Worm (Caenorhabditis elegans) whole organism, L4 larva: Measurements from ENCODE around the gene fem-3.

ENCODE experiments used
- D1046.2 ChIP-seq: fragments of 200-800 bp; sonication (Bioruptor generic); IDR thresholded peaks from 2 replicates; pipeline ENCODE4 v1.3.6; 2022; ENCODE audit warnings: missing genetic modification characterization, missing compliant biosample characterization
- F10B5.3 ChIP-seq: sonication (generic microtip); optimal IDR thresholded peaks from 2 replicates; lab custom pipeline; 2016; ENCODE audit warnings: mild to moderate bottlenecking, missing genetic modification characterization, missing compliant biosample characterization
- F26F4.8 ChIP-seq: fragments of 200-800 bp; sonication (Bioruptor generic); conservative IDR thresholded peaks from 2 replicates; pipeline ENCODE4 v1.3.6; 2022; ENCODE audit warnings: missing genetic modification characterization, missing compliant biosample characterization
- F37D6.2 ChIP-seq: sonication (generic microtip); optimal IDR thresholded peaks from 2 replicates; lab custom pipeline; 2016; ENCODE audit warnings: mild to moderate bottlenecking, missing genetic modification characterization, missing compliant biosample characterization
- F44E2.7 ChIP-seq: fragments of 200-800 bp; sonication (Bioruptor generic); IDR thresholded peaks from 2 replicates; pipeline ENCODE4 v2.1.2; 2022; ENCODE audit warnings: missing genetic modification characterization, missing compliant biosample characterization
- Y5F2A.4 ChIP-seq: fragments of 200-800 bp; sonication (Bioruptor generic); optimal IDR thresholded peaks from 2 replicates; lab custom pipeline; 2018; ENCODE audit warnings: mild to moderate bottlenecking, missing genetic modification characterization, missing compliant biosample characterization
- ZK546.5 ChIP-seq, 2 experiments: sonication (generic microtip); optimal IDR thresholded peaks; 2 replicates each; lab custom pipeline; 2017; ENCODE audit warnings: missing biosample characterization in 2 of 2, missing genetic modification characterization in 2 of 2
- aha-1 ChIP-seq: fragments of 150-350 bp; peaks from one replicate; lab custom pipeline; 2014; ENCODE audit warnings: missing biosample characterization, missing genetic modification characterization
- aly-2 ChIP-seq: sonication (generic microtip); optimal IDR thresholded peaks from 2 replicates; lab custom pipeline; 2018; ENCODE audit warnings: missing biosample characterization, missing genetic modification characterization
- ama-1 ChIP-seq: fragments of 150-350 bp; optimal IDR thresholded peaks from 2 replicates; lab custom pipeline; 2014; ENCODE audit warnings: inconsistent platforms, mixed read lengths
- arid-1 ChIP-seq: fragments of 200-800 bp; sonication (Bioruptor generic); conservative IDR thresholded peaks from 2 replicates; pipeline ENCODE4 v1.3.6; 2022; ENCODE audit warnings: missing genetic modification reagents, missing genetic modification characterization, missing compliant biosample characterization
- ceh-44 ChIP-seq: fragments of 200-800 bp; sonication (Bioruptor generic); IDR thresholded peaks from 2 replicates; pipeline ENCODE4 v1.3.6; 2022; ENCODE audit warnings: missing genetic modification reagents, missing genetic modification characterization, missing compliant biosample characterization
- ceh-62 ChIP-seq: sonication (generic microtip); optimal IDR thresholded peaks from 2 replicates; lab custom pipeline; 2017; ENCODE audit warnings: missing biosample characterization, missing genetic modification characterization
- ctbp-1 ChIP-seq: fragments of 200-800 bp; sonication (Bioruptor generic); IDR thresholded peaks from 2 replicates; pipeline ENCODE4 v1.3.6; 2022; ENCODE audit warnings: missing genetic modification reagents, missing genetic modification characterization, missing compliant biosample characterization
- dmd-6 ChIP-seq: fragments of 200-800 bp; sonication (Bioruptor generic); IDR thresholded peaks from 2 replicates; pipeline ENCODE4 v1.3.6; 2022; ENCODE audit warnings: missing genetic modification reagents, missing genetic modification characterization, missing compliant biosample characterization
- dmd-8 ChIP-seq: fragments of 200-800 bp; sonication (Bioruptor generic); IDR thresholded peaks from 2 replicates; pipeline ENCODE4 v1.3.6; 2022; ENCODE audit warnings: missing genetic modification characterization, missing compliant biosample characterization
- dmd-9 ChIP-seq: fragments of 200-800 bp; sonication (Bioruptor generic); IDR thresholded peaks from 2 replicates; pipeline ENCODE4 v1.3.6; 2022; ENCODE audit warnings: missing genetic modification reagents, missing genetic modification characterization, missing compliant biosample characterization
- dpl-1 ChIP-seq: fragments of 150-350 bp; optimal IDR thresholded peaks from 2 replicates; lab custom pipeline; 2014; ENCODE audit warnings: missing biosample characterization, missing genetic modification reagents, missing genetic modification characterization
- dve-1 ChIP-seq: sonication (generic microtip); optimal IDR thresholded peaks from 2 replicates; lab custom pipeline; 2017; ENCODE audit warnings: antibody characterized with exemption, mild to moderate bottlenecking, missing genetic modification characterization, missing compliant biosample characterization; ENCODE audit not compliant: insufficient read depth
- egl-43 ChIP-seq: fragments of 200-800 bp; sonication (Bioruptor generic); IDR thresholded peaks from 2 replicates; pipeline ENCODE4 v1.3.6; 2022; ENCODE audit warnings: missing genetic modification reagents, missing genetic modification characterization, missing compliant biosample characterization
- gei-8 ChIP-seq: fragments of 200-800 bp; sonication (Bioruptor generic); optimal IDR thresholded peaks from 2 replicates; lab custom pipeline; 2018; ENCODE audit warnings: mild to moderate bottlenecking, missing genetic modification characterization, missing compliant biosample characterization
- hif-1 ChIP-seq, 2 experiments: sonication (generic microtip); optimal IDR thresholded peaks; 2 replicates each; lab custom pipeline; 2016 to 2017; ENCODE audit warnings: missing compliant biosample characterization in 2 of 2, missing genetic modification characterization in 2 of 2, missing genetic modification reagents in 2 of 2, missing genotype in 2 of 2, mild to moderate bottlenecking in 1 of 2
- hlh-11 ChIP-seq: fragments of 200-800 bp; sonication (Bioruptor generic); optimal IDR thresholded peaks from 2 replicates; lab custom pipeline; 2018; ENCODE audit warnings: mild to moderate bottlenecking, missing genetic modification characterization, missing compliant biosample characterization
- hlh-30 ChIP-seq: sonication (generic microtip); optimal IDR thresholded peaks from 2 replicates; lab custom pipeline; 2017; ENCODE audit warnings: antibody characterized with exemption, mild to moderate bottlenecking, missing genetic modification characterization, missing compliant biosample characterization; ENCODE audit not compliant: insufficient read depth
- hmg-1.1 ChIP-seq: fragments of 200-800 bp; sonication (Bioruptor generic); IDR thresholded peaks from 2 replicates; pipeline ENCODE4 v1.3.6; 2022; ENCODE audit warnings: missing genetic modification reagents, missing genetic modification characterization, missing compliant biosample characterization
- lin-1 ChIP-seq: fragments of 200-800 bp; sonication (Bioruptor generic); IDR thresholded peaks from 2 replicates; pipeline ENCODE4 v1.3.6; 2022; ENCODE audit warnings: missing genetic modification reagents, missing genetic modification characterization, missing compliant biosample characterization
- lin-38 ChIP-seq: fragments of 200-800 bp; sonication (Bioruptor generic); IDR thresholded peaks from 2 replicates; pipeline ENCODE4 v1.3.6; 2022; ENCODE audit warnings: missing genetic modification reagents, missing genetic modification characterization, missing compliant biosample characterization
- lir-3 ChIP-seq: sonication (generic microtip); optimal IDR thresholded peaks from 2 replicates; lab custom pipeline; 2016; ENCODE audit warnings: mild to moderate bottlenecking, missing genetic modification characterization, missing compliant biosample characterization
- lsy-2 ChIP-seq, 2 experiments: fragments of 150-350 bp in 1 of 2; sonication (generic microtip) in 1 of 2; optimal IDR thresholded peaks; 2 replicates each; lab custom pipeline; 2014 to 2017; ENCODE audit warnings: missing biosample characterization in 2 of 2, missing genetic modification characterization in 2 of 2
- madf-5 ChIP-seq, 2 experiments: fragments of 200-800 bp; sonication (Bioruptor generic); IDR thresholded peaks; 2 replicates each; pipeline ENCODE4 v1.3.6; 2022; ENCODE audit warnings: missing compliant biosample characterization in 2 of 2, missing genetic modification characterization in 2 of 2
- madf-9 ChIP-seq: fragments of 200-800 bp; sonication (Bioruptor generic); conservative IDR thresholded peaks from 2 replicates; pipeline ENCODE4 v1.3.6; 2022; ENCODE audit warnings: missing genetic modification reagents, missing genetic modification characterization, missing compliant biosample characterization
- mdl-1 ChIP-seq, 2 experiments: fragments of 150-350 bp in 1 of 2; sonication (generic microtip) in 1 of 2; optimal IDR thresholded peaks; 2 replicates each; lab custom pipeline; 2014 to 2017; ENCODE audit warnings: missing biosample characterization in 2 of 2, missing genetic modification characterization in 2 of 2
- mep-1 ChIP-seq: fragments of 150-350 bp; sonication (generic microtip); optimal IDR thresholded peaks from 3 replicates; lab custom pipeline; 2014; ENCODE audit warnings: missing biosample characterization, missing genetic modification characterization
- mxl-3 ChIP-seq: fragments of 200-800 bp; sonication (Bioruptor generic); optimal IDR thresholded peaks from 2 replicates; lab custom pipeline; 2018; ENCODE audit warnings: mild to moderate bottlenecking, missing genetic modification characterization, missing compliant biosample characterization
- nhr-11 ChIP-seq: fragments of 150-350 bp; optimal IDR thresholded peaks from 2 replicates; lab custom pipeline; 2014; ENCODE audit warnings: missing biosample characterization, missing genetic modification characterization
- nhr-28 ChIP-seq: fragments of 150-350 bp; optimal IDR thresholded peaks from 2 replicates; lab custom pipeline; 2014; ENCODE audit warnings: missing biosample characterization, missing genetic modification characterization
- nhr-48 ChIP-seq: sonication (generic microtip); optimal IDR thresholded peaks from 2 replicates; lab custom pipeline; 2016; ENCODE audit warnings: mild to moderate bottlenecking, missing genetic modification characterization, missing compliant biosample characterization
- nhr-6 ChIP-seq: fragments of 150-350 bp; optimal IDR thresholded peaks from 2 replicates; lab custom pipeline; 2014; ENCODE audit warnings: missing biosample characterization, missing genetic modification characterization
- nhr-76 ChIP-seq: fragments of 150-350 bp; optimal IDR thresholded peaks from 2 replicates; lab custom pipeline; 2014; ENCODE audit warnings: missing biosample characterization, missing genetic modification characterization
- php-3 ChIP-seq: fragments of 200-800 bp; sonication (Bioruptor generic); IDR thresholded peaks from 2 replicates; pipeline ENCODE4 v1.3.6; 2022; ENCODE audit warnings: missing genetic modification reagents, missing genetic modification characterization, missing compliant biosample characterization
- rbr-2 ChIP-seq: sonication (generic microtip); optimal IDR thresholded peaks from 2 replicates; lab custom pipeline; 2016; ENCODE audit warnings: missing genotype, missing genetic modification characterization, missing compliant biosample characterization
- saeg-2 ChIP-seq: fragments of 200-800 bp; sonication (Bioruptor generic); IDR thresholded peaks from 2 replicates; pipeline ENCODE4 v1.3.6; 2022; ENCODE audit warnings: missing genetic modification reagents, missing genetic modification characterization, missing compliant biosample characterization
- sdz-12 ChIP-seq: fragments of 200-800 bp; sonication (Bioruptor generic); optimal IDR thresholded peaks from 2 replicates; lab custom pipeline; 2018; ENCODE audit warnings: mild to moderate bottlenecking, missing genetic modification characterization, missing compliant biosample characterization
- snpc-1.2 ChIP-seq: fragments of 200-800 bp; sonication (Bioruptor generic); IDR thresholded peaks from 2 replicates; pipeline ENCODE4 v1.3.6; 2022; ENCODE audit warnings: missing genetic modification reagents, missing genetic modification characterization, missing compliant biosample characterization
- spr-3 ChIP-seq: fragments of 200-800 bp; sonication (Bioruptor generic); optimal IDR thresholded peaks from 2 replicates; lab custom pipeline; 2018; ENCODE audit warnings: mild to moderate bottlenecking, missing genetic modification characterization, missing compliant biosample characterization
- unc-130 ChIP-seq: sonication (generic microtip); optimal IDR thresholded peaks from 2 replicates; lab custom pipeline; 2016; ENCODE audit warnings: missing genetic modification reagents, missing genetic modification characterization, missing compliant biosample characterization
- zfp-3 ChIP-seq: fragments of 200-800 bp; sonication (Bioruptor generic); conservative IDR thresholded peaks from 2 replicates; pipeline ENCODE4 v1.3.6; 2022; ENCODE audit warnings: missing genetic modification reagents, missing genetic modification characterization, missing compliant biosample characterization
- zip-11 ChIP-seq: fragments of 200-800 bp; sonication (Bioruptor generic); IDR thresholded peaks from 2 replicates; pipeline ENCODE4 v1.3.6; 2022; ENCODE audit warnings: missing genetic modification characterization, missing compliant biosample characterization
- ztf-11 ChIP-seq: fragments of 150-350 bp; optimal IDR thresholded peaks from 2 replicates; lab custom pipeline; 2014; ENCODE audit warnings: missing biosample characterization, missing genetic modification characterization

fem-3 gene

DNA sequence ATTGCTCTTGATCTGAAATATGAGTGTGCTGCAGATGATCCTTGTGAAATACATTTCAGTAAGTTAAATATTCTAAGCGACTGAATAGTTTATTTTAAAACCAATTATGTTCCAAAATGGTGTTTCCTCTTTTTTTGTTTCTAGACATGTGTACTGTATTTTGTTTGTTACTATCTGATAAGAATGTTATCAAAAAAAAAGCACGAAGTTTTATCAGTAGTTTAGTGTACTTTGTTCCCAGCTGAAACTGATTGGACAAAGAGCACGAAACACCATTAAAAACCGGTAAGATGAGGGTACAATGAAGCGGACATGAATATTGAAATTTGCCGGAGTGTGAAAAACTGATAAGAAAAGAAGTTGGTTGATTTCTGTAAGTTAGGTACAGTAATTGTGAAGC is 34.6 kb upstream of the fem-3 start (continued):
- peak; percentile 9 for TF ChIP-seq nhr-48 (tag; lab: Kevin White, UChicago)
- no peak for TF ChIP-seq hlh-30
- no peak for TF ChIP-seq mxl-3 (GFP tag; lab: Kevin White, UChicago)
- TF ChIP-seq dve-1 (tag; lab: Kevin White, UChicago): peak; percentile 66
- TF ChIP-seq ceh-62 (tag; lab: Kevin White, UChicago): no peak
- TF ChIP-seq Y5F2A.4 (GFP tag; lab: Kevin White, UChicago): no peak
- no peak for TF ChIP-seq hif-1 (tag; optimal IDR thresholded peaks at IDR 0.05; lab: Kevin White, UChicago)
- TF ChIP-seq lir-3 (tag; lab: Kevin White, UChicago): no peak
- TF ChIP-seq F37D6.2 (tag; lab: Kevin White, UChicago): no peak
- no peak for TF ChIP-seq F44E2.7 (GFP tag; lab: Robert Waterston, UW)
- TF ChIP-seq rbr-2 (tag; lab: Kevin White, UChicago): no peak
- peak; percentile 40 for TF ChIP-seq aha-1
- TF ChIP-seq saeg-2 (GFP tag; lab: Robert Waterston, UW): no peak
- TF ChIP-seq F26F4.8 (GFP tag; lab: Robert Waterston, UW): no peak
- TF ChIP-seq zip-11 (GFP tag; lab: Robert Waterston, UW): no peak
- no peak for TF ChIP-seq nhr-6 (tag; lab: Kevin White, UChicago)
- TF ChIP-seq lin-1 (GFP tag; lab: Robert Waterston, UW): no peak
- no peak for TF ChIP-seq ceh-44
- TF ChIP-seq nhr-76: no peak
- TF ChIP-seq lin-38 (GFP tag; lab: Robert Waterston, UW): no peak
- TF ChIP-seq dpl-1 (GFP tag; lab: Kevin White, UChicago): no peak
- peak; percentile 57 for TF ChIP-seq hlh-11
- no peak for TF ChIP-seq spr-3
- no peak for TF ChIP-seq egl-43
- TF ChIP-seq mep-1 (tag; lab: Kevin White, UChicago): no peak
- TF ChIP-seq dmd-8 (GFP tag; lab: Robert Waterston, UW): no peak
- no peak for TF ChIP-seq gei-8
- TF ChIP-seq nhr-11: no peak

DNA sequence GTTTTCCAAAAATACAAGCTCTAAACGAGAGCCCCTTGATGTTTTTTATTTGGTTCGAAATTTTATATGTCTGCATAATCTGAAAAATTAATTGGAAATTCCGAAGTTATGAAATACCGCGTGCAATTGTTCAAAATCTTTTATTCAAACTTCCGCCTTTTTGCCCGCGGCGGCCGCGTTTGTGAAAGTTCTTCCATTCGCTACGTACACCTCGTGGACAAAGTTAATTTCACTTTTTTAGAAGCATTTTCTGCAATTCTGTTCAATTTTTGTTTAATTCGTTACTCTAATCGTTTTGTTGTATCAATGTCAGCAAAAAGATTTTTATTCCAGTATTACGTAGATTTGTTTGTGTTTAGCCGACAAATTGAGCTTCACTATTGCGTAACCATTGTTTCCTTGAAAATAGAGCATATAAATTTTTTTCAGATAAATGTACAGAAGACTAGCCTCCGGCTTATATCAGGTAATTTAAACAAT is 30.5 kb upstream of the fem-3 start, which contains the start of gene mppb-1:
TSS of gene mppb-1 (plus strand) at position 430 of the 480 bp plus-strand sequence.
- TF ChIP-seq lsy-2 (tag; optimal IDR thresholded peaks at IDR 0.05; lab: Kevin White, UChicago) (peak in 1 of 2 experiments; percentile 87), dmd-6 (GFP tag; lab: Robert Waterston, UW) (peak; percentile 79), hlh-11 (peak; percentile 50), aha-1 (peak; percentile 48), unc-130 (GFP tag; lab: Kevin White, UChicago) (peak; percentile 94), mxl-3 (GFP tag; lab: Kevin White, UChicago) (peak; percentile 51), ama-1 (lab: Kevin White, UChicago) (no peak), mdl-1 (tag; optimal IDR thresholded peaks at IDR 0.05; lab: Kevin White, UChicago) (peak in 1 of 2 experiments; percentile 61), ctbp-1 (0 out of 2 replicates have a peak, but pooled peaks have one; percentile 34), lin-38 (GFP tag; lab: Robert Waterston, UW) (peak; percentile 71), ZK546.5 (tag; optimal IDR thresholded peaks at IDR 0.05; lab: Kevin White, UChicago) (no peak), madf-9 (peak; percentile 84), spr-3 (no peak), lir-3 (tag; lab: Kevin White, UChicago) (no peak), hmg-1.1 (GFP tag; lab: Robert Waterston, UW) (peak; percentile 72), rbr-2 (tag; lab: Kevin White, UChicago) (peak; percentile 53), madf-5 (GFP tag; IDR thresholded peaks at IDR 0.05; lab: Robert Waterston, UW) (0 out of 4 replicates have a peak, but pooled peaks of 1 of the 2 experiments have one; percentile 41), D1046.2 (GFP tag; lab: Robert Waterston, UW) (peak; percentile 67; the same call in 1 of the 2 replicates), sdz-12 (GFP tag; lab: Kevin White, UChicago) (peak; percentile 52), arid-1 (GFP tag; lab: Robert Waterston, UW) (no peak), php-3 (GFP tag; lab: Robert Waterston, UW) (0 out of 2 replicates have a peak, but pooled peaks have one; percentile 52), aly-2 (tag; lab: Kevin White, UChicago) (no peak), ztf-11 (tag; lab: Kevin White, UChicago) (no peak), dmd-9 (GFP tag; lab: Robert Waterston, UW) (peak; percentile 90), nhr-28 (tag; lab: Kevin White, UChicago) (peak; percentile 55), F10B5.3 (tag; lab: Kevin White, UChicago) (no peak), zfp-3 (GFP tag; lab: Robert Waterston, UW) (peak; percentile 70; the same call in 1 of the 2 replicates), F44E2.7 (GFP tag; lab: Robert Waterston, UW) (no peak), nhr-76 (no peak), snpc-1.2 (GFP tag; lab: Robert Waterston, UW) (peak; percentile 56; the same call in 1 of the 2 replicates), hif-1 (tag; optimal IDR thresholded peaks at IDR 0.05; lab: Kevin White, UChicago) (peak in 1 of 2 experiments; percentile 95)
